Fruit fly (Drosophila melanogaster): ENCODE measurements around the gene CG7215.

The CG7215 gene

dm6 chr3R:18166261-18166720 lies 782 bp downstream of the CG7215 start (continued):
- TF ChIP-seq CG2712 (tag; optimal IDR thresholded peaks at IDR 0.05) (peak; percentile 24), Awh (GFP tag; IDR thresholded peaks at IDR 0.05) (no peak), CG17568 (GFP tag; optimal IDR thresholded peaks at IDR 0.05) (no peak), chm (GFP tag; IDR thresholded peaks at IDR 0.05) (no peak), Trl (optimal IDR thresholded peaks at IDR 0.05) (peak in 1 of 2 experiments; percentile 12), Trl (GFP tag; optimal IDR thresholded peaks at IDR 0.05) (no peak), CG8924 (tag; optimal IDR thresholded peaks at IDR 0.05) (peak; percentile 7), sens (GFP tag) (peak; percentile 72), tna (GFP tag; IDR thresholded peaks at IDR 0.05; ENCODE audit: partially characterized antibody) (no peak), vvl (GFP tag; IDR thresholded peaks at IDR 0.05) (no peak), mam (GFP tag; optimal IDR thresholded peaks at IDR 0.05) (peak; percentile 29), Hmr (GFP tag; optimal IDR thresholded peaks at IDR 0.05) (no peak), CG10543 (GFP tag; optimal IDR thresholded peaks at IDR 0.05) (peak; percentile 40), Sox100B (GFP tag; optimal IDR thresholded peaks at IDR 0.05) (no peak), Usf (GFP tag; optimal IDR thresholded peaks at IDR 0.05) (no peak), fd102C (GFP tag; optimal IDR thresholded peaks at IDR 0.05) (no peak), CG12155 (GFP tag; optimal IDR thresholded peaks at IDR 0.05) (no peak), Lhr (GFP tag; optimal IDR thresholded peaks at IDR 0.05) (no peak), ash1 (GFP tag; optimal IDR thresholded peaks at IDR 0.05) (no peak), Six4 (GFP tag; optimal IDR thresholded peaks at IDR 0.05) (peak; percentile 15), insv (GFP tag; optimal IDR thresholded peaks at IDR 0.05) (peak in 1 of 2 experiments; percentile 29), btn (GFP tag; optimal IDR thresholded peaks at IDR 0.05) (no peak), CG18476 (GFP tag; optimal IDR thresholded peaks at IDR 0.05) (no peak), Sry-δ (GFP tag; optimal IDR thresholded peaks at IDR 0.05) (peak; percentile 31), CG3847 (GFP tag; IDR thresholded peaks at IDR 0.05) (peak; percentile 28; the same call in 1 of the 2 replicates), CG16863 (GFP tag; optimal IDR thresholded peaks at IDR 0.05) (no peak), gsb-n (tag; optimal IDR thresholded peaks at IDR 0.05) (no peak), dmrt11E (tag; optimal IDR thresholded peaks at IDR 0.05) (no peak), Meics (GFP tag; optimal IDR thresholded peaks at IDR 0.05) (no peak), Fer3 (tag; optimal IDR thresholded peaks at IDR 0.05) (no peak), CG15601 (tag; optimal IDR thresholded peaks at IDR 0.05) (no peak), vfl (GFP tag; optimal IDR thresholded peaks at IDR 0.05) (no peak), Gug (GFP tag; IDR thresholded peaks at IDR 0.05) (peak; percentile 32; the same call in 2 of the 4 replicates), da (GFP tag; optimal IDR thresholded peaks at IDR 0.05) (no peak), CG5953 (GFP tag; IDR thresholded peaks at IDR 0.05) (no peak), H15 (GFP tag; IDR thresholded peaks at IDR 0.05) (no peak), stwl (tag; optimal IDR thresholded peaks at IDR 0.05) (peak; percentile 29), Nf-YB (GFP tag; optimal IDR thresholded peaks at IDR 0.05) (no peak), sd (tag; optimal IDR thresholded peaks at IDR 0.05) (no peak), wek (GFP tag; optimal IDR thresholded peaks at IDR 0.05) (no peak), CG5180 (GFP tag; optimal IDR thresholded peaks at IDR 0.05) (no peak), Rx (GFP tag; IDR thresholded peaks at IDR 0.05) (no peak), sc (optimal IDR thresholded peaks at IDR 0.05) (no peak), sc (GFP tag; optimal IDR thresholded peaks at IDR 0.05) (no peak), trh (GFP tag; optimal IDR thresholded peaks at IDR 0.05) (no peak), CG9727 (GFP tag; optimal IDR thresholded peaks at IDR 0.05) (no peak), CG1647 (GFP tag; optimal IDR thresholded peaks at IDR 0.05) (no peak), CG9932 (GFP tag; IDR thresholded peaks at IDR 0.05) (peak; percentile 27; the same call in 1 of the 2 replicates), vnd (GFP tag; IDR thresholded peaks at IDR 0.05; ENCODE audit: partially characterized antibody) (no peak), dati (GFP tag; IDR thresholded peaks at IDR 0.05) (no peak), bigmax (GFP tag; optimal IDR thresholded peaks at IDR 0.05) (no peak), ind (GFP tag; optimal IDR thresholded peaks at IDR 0.05) (no peak)
